Worm (Caenorhabditis elegans) whole organism, young adult: ENCODE results near the gene clec-165.

ENCODE experiments used
- ama-1 ChIP-seq, 3 experiments: fragments of 150-350 bp in 1 of 3; sonication (generic microtip) in 2 of 3; optimal IDR thresholded peaks; 2 replicates each; lab custom pipeline; 2014 to 2018; ENCODE audit warnings: missing biosample characterization in 2 of 3, missing genetic modification characterization in 2 of 3, missing genetic modification reagents in 2 of 3
- bed-2 ChIP-seq: fragments of 200-800 bp; sonication (Bioruptor generic); IDR thresholded peaks from 2 replicates; pipeline ENCODE4 v1.3.6; 2022; ENCODE audit warnings: missing genetic modification reagents, missing genetic modification characterization, missing compliant biosample characterization
- let-526 ChIP-seq: fragments of 200-800 bp; sonication (Bioruptor generic); IDR thresholded peaks from 2 replicates; pipeline ENCODE4 v1.3.6; 2022; ENCODE audit warnings: missing genetic modification reagents, missing genetic modification characterization, missing compliant biosample characterization
- lsl-1 ChIP-seq: fragments of 200-800 bp; sonication (Bioruptor generic); optimal IDR thresholded peaks from 2 replicates; lab custom pipeline; 2018; ENCODE audit warnings: mild to moderate bottlenecking, missing genetic modification characterization, moderate library complexity, missing compliant biosample characterization
- mes-4 ChIP-seq: sonication (generic microtip); optimal IDR thresholded peaks from 2 replicates; lab custom pipeline; 2016; ENCODE audit warnings: missing genotype, missing genetic modification characterization, missing compliant biosample characterization
- pha-4 ChIP-seq: fragments of 150-350 bp; sonication (generic microtip); optimal IDR thresholded peaks from 2 replicates; lab custom pipeline; 2014; ENCODE audit warnings: missing biosample characterization, missing genetic modification reagents, missing genetic modification characterization
- sea-2 ChIP-seq: fragments of 200-800 bp; sonication (Bioruptor generic); IDR thresholded peaks from 2 replicates; pipeline ENCODE4 v1.3.6; 2022; ENCODE audit warnings: missing genetic modification characterization, missing compliant biosample characterization
- snpc-4 ChIP-seq, 5 experiments: fragments of 150-350 bp in 1 of 5; sonication (generic microtip) in 4 of 5; optimal IDR thresholded peaks; 2 replicates each; lab custom pipeline; 2014 to 2018; ENCODE audit warnings: missing genetic modification characterization in 5 of 5, missing biosample characterization in 3 of 5, antibody characterized with exemption in 2 of 5, mild to moderate bottlenecking in 2 of 5, missing compliant biosample characterization in 2 of 5, missing genotype in 2 of 5, moderate library complexity in 2 of 5, missing genetic modification reagents in 1 of 5
- tbp1 ChIP-seq: fragments of 200-800 bp; sonication (Bioruptor generic); optimal IDR thresholded peaks from 2 replicates; lab custom pipeline; 2018; ENCODE audit warnings: mild to moderate bottlenecking, missing genetic modification characterization, missing compliant biosample characterization

- no peak for TF ChIP-seq ama-1 (optimal IDR thresholded peaks at IDR 0.05; lab: Kevin White, UChicago)
- no peak for TF ChIP-seq ama-1 (GFP tag; optimal IDR thresholded peaks at IDR 0.05; lab: Kevin White, UChicago)
- no peak for TF ChIP-seq let-526
- no peak for TF ChIP-seq tbp1
- no peak for TF ChIP-seq pha-4 (tag; lab: Kevin White, UChicago)
- no peak for TF ChIP-seq lsl-1 (GFP tag; lab: Kevin White, UChicago)
- TF ChIP-seq snpc-4 (GFP tag; optimal IDR thresholded peaks at IDR 0.05; lab: Kevin White, UChicago) = no peak
- no peak for TF ChIP-seq snpc-4 (tag; optimal IDR thresholded peaks at IDR 0.05; lab: Kevin White, UChicago)
- TF ChIP-seq sea-2 = no peak
- no peak for TF ChIP-seq mes-4
- TF ChIP-seq bed-2 = no peak
Observed at ce11 chrIV:1261930-1262329, 15.2 kb upstream of the clec-165 start.
